Fruit fly (Drosophila melanogaster): ENCODE measurements around the gene snRNP-U1-C.

Gene snRNP-U1-C

DNA sequence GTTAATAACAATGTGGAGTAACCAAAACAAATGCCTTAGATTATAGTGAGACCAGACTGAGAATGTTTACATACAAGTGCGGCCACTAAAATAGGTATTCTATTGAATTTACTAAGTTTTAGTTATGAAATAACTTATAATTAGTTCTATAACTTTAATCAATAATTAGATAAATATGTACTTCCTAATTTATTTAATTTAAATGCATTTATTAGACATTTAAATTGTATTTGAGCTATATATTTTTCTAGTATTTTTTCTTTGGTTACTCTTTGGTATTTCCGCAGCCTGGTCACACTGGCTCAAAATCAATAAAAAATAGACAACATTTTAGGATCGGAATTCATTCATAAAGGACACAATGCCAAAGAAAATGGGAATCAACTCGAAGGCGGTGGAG is 47.8 kb upstream of the snRNP-U1-C start, which contains the start of the genes Prp18 and CG6013 (continued):
- no peak; the same call in 1 of the 2 replicates for TF ChIP-seq sisA (GFP tag; IDR thresholded peaks at IDR 0.05)
- peak; percentile 63 for TF ChIP-seq CG30403 (GFP tag; optimal IDR thresholded peaks at IDR 0.05)
- no peak for TF ChIP-seq chm (GFP tag; IDR thresholded peaks at IDR 0.05)
- peak; percentile 83 for TF ChIP-seq CG13424 (tag; optimal IDR thresholded peaks at IDR 0.05)
- no peak for TF ChIP-seq CG16813 (GFP tag; IDR thresholded peaks at IDR 0.05; ENCODE audit: partially characterized antibody)
- TF ChIP-seq Lhr (GFP tag; optimal IDR thresholded peaks at IDR 0.05): peak; percentile 44
- no peak for TF ChIP-seq Optix (GFP tag; IDR thresholded peaks at IDR 0.05)
- TF ChIP-seq z (GFP tag; IDR thresholded peaks at IDR 0.05): no peak
- no peak for TF ChIP-seq gro (GFP tag; optimal IDR thresholded peaks at IDR 0.05)
- peak; percentile 75 for TF ChIP-seq CG7839 (tag; optimal IDR thresholded peaks at IDR 0.05)
- no peak for TF ChIP-seq bowl (GFP tag; IDR thresholded peaks at IDR 0.05)
- TF ChIP-seq Sox100B (GFP tag; optimal IDR thresholded peaks at IDR 0.05): no peak
- no peak for TF ChIP-seq CG6813 (GFP tag; optimal IDR thresholded peaks at IDR 0.05)
- no peak for TF ChIP-seq bab2 (GFP tag; optimal IDR thresholded peaks at IDR 0.05)
- TF ChIP-seq az2 (GFP tag; optimal IDR thresholded peaks at IDR 0.05): peak; percentile 21
- TF ChIP-seq CkIIα-i1 (GFP tag; IDR thresholded peaks at IDR 0.05): no peak
- no peak for TF ChIP-seq NFAT (GFP tag; IDR thresholded peaks at IDR 0.05)
- no peak for TF ChIP-seq Dfd (GFP tag; optimal IDR thresholded peaks at IDR 0.05)
- no peak for TF ChIP-seq p53 (GFP tag; optimal IDR thresholded peaks at IDR 0.05)
- peak; percentile 63 for TF ChIP-seq CG10147 (GFP tag; optimal IDR thresholded peaks at IDR 0.05)
- TF ChIP-seq seq (GFP tag; IDR thresholded peaks at IDR 0.05): no peak
- no peak for TF ChIP-seq btn (GFP tag; optimal IDR thresholded peaks at IDR 0.05)
- TF ChIP-seq twi (tag; optimal IDR thresholded peaks at IDR 0.05): peak; percentile 56
- no peak for TF ChIP-seq Rx (GFP tag; IDR thresholded peaks at IDR 0.05)
- TF ChIP-seq CG18619 (GFP tag; optimal IDR thresholded peaks at IDR 0.05): peak; percentile 3
- TF ChIP-seq lov (optimal IDR thresholded peaks at IDR 0.05): no peak
- TF ChIP-seq lov (GFP tag; IDR thresholded peaks at IDR 0.05): no peak
- no peak for TF ChIP-seq ssp (GFP tag; IDR thresholded peaks at IDR 0.05)
- TF ChIP-seq CG14050 (GFP tag; IDR thresholded peaks at IDR 0.05): no peak; the same call in 2 of the 3 replicates
- TF ChIP-seq row (GFP tag; IDR thresholded peaks at IDR 0.05): peak; percentile 81
- TF ChIP-seq salm (tag; optimal IDR thresholded peaks at IDR 0.05): peak; percentile 7
- no peak for TF ChIP-seq gcm2 (GFP tag; optimal IDR thresholded peaks at IDR 0.05)
- TF ChIP-seq Meics (GFP tag; optimal IDR thresholded peaks at IDR 0.05): peak; percentile 60
- peak; percentile 58 for TF ChIP-seq CG4328 (GFP tag; optimal IDR thresholded peaks at IDR 0.05)
- TF ChIP-seq CG10267 (tag; optimal IDR thresholded peaks at IDR 0.05): peak; percentile 74
- peak; percentile 62 for TF ChIP-seq slbo (GFP tag; IDR thresholded peaks at IDR 0.05)
- TF ChIP-seq CG13287 (GFP tag; IDR thresholded peaks at IDR 0.05; ENCODE audit: partially characterized antibody): peak; percentile 23; the same call in 1 of the 2 replicates
- no peak for TF ChIP-seq Nf-YA (GFP tag; IDR thresholded peaks at IDR 0.05)
- peak; percentile 67 for TF ChIP-seq CG9932 (GFP tag; IDR thresholded peaks at IDR 0.05)
- no peak for TF ChIP-seq chn (GFP tag; optimal IDR thresholded peaks at IDR 0.05)
- peak; percentile 29; the same call in 1 of the 2 replicates for TF ChIP-seq Ada2b (GFP tag; IDR thresholded peaks at IDR 0.05)
- TF ChIP-seq CG6765 (GFP tag; optimal IDR thresholded peaks at IDR 0.05): no peak
- no peak for TF ChIP-seq HHEX (GFP tag; optimal IDR thresholded peaks at IDR 0.05)
- no peak for TF ChIP-seq schlank (tag; optimal IDR thresholded peaks at IDR 0.05)
- peak; percentile 53 for TF ChIP-seq sug (tag; optimal IDR thresholded peaks at IDR 0.05)
- TF ChIP-seq prd (optimal IDR thresholded peaks at IDR 0.05): no peak
- peak; percentile 40; the same call in 1 of the 3 replicates for TF ChIP-seq prd (GFP tag; IDR thresholded peaks at IDR 0.05)
- TF ChIP-seq ab (GFP tag; optimal IDR thresholded peaks at IDR 0.05): no peak
- TF ChIP-seq CG10543 (GFP tag; optimal IDR thresholded peaks at IDR 0.05): peak; percentile 23
- no peak for TF ChIP-seq Gug (GFP tag; IDR thresholded peaks at IDR 0.05)
- TF ChIP-seq CG10431 (GFP tag; optimal IDR thresholded peaks at IDR 0.05): no peak
- peak; percentile 30 for TF ChIP-seq CG18764 (GFP tag; optimal IDR thresholded peaks at IDR 0.05)
- TF ChIP-seq ato (GFP tag; IDR thresholded peaks at IDR 0.05; ENCODE audit: partially characterized antibody): no peak

All from whole organism, embryonic.